Fruit fly (Drosophila melanogaster): ENCODE results near the gene skd.

The skd gene

DNA sequence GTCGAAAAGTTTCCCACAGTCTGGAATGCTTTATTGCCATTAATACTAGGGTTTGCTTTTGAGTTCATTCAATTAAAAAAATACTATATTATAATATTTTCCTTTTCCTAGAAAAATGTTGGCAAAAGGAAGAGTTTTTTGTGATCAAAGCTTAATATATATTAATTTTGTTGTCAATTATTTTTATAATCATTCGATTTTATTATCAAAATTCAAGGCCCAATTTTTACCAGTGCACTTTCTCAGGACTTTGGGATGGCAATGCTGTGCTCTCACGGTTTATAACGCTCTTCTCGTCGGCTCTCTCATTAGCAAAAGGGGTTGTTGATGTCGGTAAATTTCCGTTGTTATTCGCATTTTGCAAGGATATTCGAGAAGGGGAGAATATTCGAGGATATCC is 19.8 kb upstream of the skd start (continued):
- peak; percentile 69 for TF ChIP-seq CG14710 (tag; optimal IDR thresholded peaks at IDR 0.05)
- TF ChIP-seq CG7987 (GFP tag; optimal IDR thresholded peaks at IDR 0.05): no peak
- no peak for TF ChIP-seq CG3995 (GFP tag; optimal IDR thresholded peaks at IDR 0.05)
- no peak for TF ChIP-seq Hsf (GFP tag; optimal IDR thresholded peaks at IDR 0.05)
- no peak for TF ChIP-seq run (tag; optimal IDR thresholded peaks at IDR 0.05)
- no peak for TF ChIP-seq twi (tag; optimal IDR thresholded peaks at IDR 0.05)
- no peak for TF ChIP-seq CG7928 (GFP tag; optimal IDR thresholded peaks at IDR 0.05)
- no peak for TF ChIP-seq HHEX (GFP tag; optimal IDR thresholded peaks at IDR 0.05)
- TF ChIP-seq Eip74EF (GFP tag; optimal IDR thresholded peaks at IDR 0.05): no peak
- TF ChIP-seq CG17829 (tag; optimal IDR thresholded peaks at IDR 0.05): peak; percentile 73
- TF ChIP-seq Sry-β (GFP tag; optimal IDR thresholded peaks at IDR 0.05): no peak
- TF ChIP-seq Ets97D (GFP tag; optimal IDR thresholded peaks at IDR 0.05): no peak
- no peak for TF ChIP-seq sna (GFP tag; IDR thresholded peaks at IDR 0.05; ENCODE audit: partially characterized antibody)
- TF ChIP-seq Pdp1 (GFP tag; optimal IDR thresholded peaks at IDR 0.05): no peak
- no peak for TF ChIP-seq Nf-YA (GFP tag; IDR thresholded peaks at IDR 0.05)
- 0 out of 2 replicates have a peak, but pooled peaks have one; percentile 11 for TF ChIP-seq CG6689 (GFP tag; IDR thresholded peaks at IDR 0.05)
- TF ChIP-seq CG13775 (GFP tag; optimal IDR thresholded peaks at IDR 0.05): peak; percentile 50
- no peak for TF ChIP-seq CG12299 (tag; optimal IDR thresholded peaks at IDR 0.05)
- peak; percentile 49; the same call in 2 of the 3 replicates for TF ChIP-seq CG34422 (GFP tag; IDR thresholded peaks at IDR 0.05)
- TF ChIP-seq crol (GFP tag; IDR thresholded peaks at IDR 0.05): no peak
- peak; percentile 22 for TF ChIP-seq CG13424 (tag; optimal IDR thresholded peaks at IDR 0.05)
- peak; percentile 36 for TF ChIP-seq Sox102F (GFP tag; optimal IDR thresholded peaks at IDR 0.05)
- TF ChIP-seq unpg (GFP tag; optimal IDR thresholded peaks at IDR 0.05): peak; percentile 59
- peak; percentile 13 for TF ChIP-seq CG13296 (GFP tag; optimal IDR thresholded peaks at IDR 0.05)
- TF ChIP-seq Myb (GFP tag; optimal IDR thresholded peaks at IDR 0.05): no peak
- peak; percentile 78 for TF ChIP-seq dmrt11E (tag; optimal IDR thresholded peaks at IDR 0.05)
- no peak for TF ChIP-seq klu (GFP tag; IDR thresholded peaks at IDR 0.05)
- TF ChIP-seq H2.0 (GFP tag; IDR thresholded peaks at IDR 0.05): no peak
- TF ChIP-seq ara (GFP tag; IDR thresholded peaks at IDR 0.05): no peak
- TF ChIP-seq Drgx (GFP tag; IDR thresholded peaks at IDR 0.05): no peak
- no peak for TF ChIP-seq CG6791 (GFP tag; IDR thresholded peaks at IDR 0.05; ENCODE audit: partially characterized antibody)
- TF ChIP-seq CG32767 (GFP tag; IDR thresholded peaks at IDR 0.05): no peak
- TF ChIP-seq ro (GFP tag; IDR thresholded peaks at IDR 0.05): no peak
- TF ChIP-seq CG30020 (tag; optimal IDR thresholded peaks at IDR 0.05): no peak
- no peak for TF ChIP-seq zfh2 (GFP tag; optimal IDR thresholded peaks at IDR 0.05)
- TF ChIP-seq Sox100B (GFP tag; optimal IDR thresholded peaks at IDR 0.05): peak; percentile 28
- no peak for TF ChIP-seq Mes4 (GFP tag; optimal IDR thresholded peaks at IDR 0.05)
- no peak for TF ChIP-seq Bdp1 (GFP tag; optimal IDR thresholded peaks at IDR 0.05)
- no peak for TF ChIP-seq tio (GFP tag; optimal IDR thresholded peaks at IDR 0.05)
- TF ChIP-seq lmd (GFP tag; IDR thresholded peaks at IDR 0.05): no peak
- no peak for TF ChIP-seq kay (GFP tag; optimal IDR thresholded peaks at IDR 0.05)
- no peak for TF ChIP-seq Poxn (GFP tag; IDR thresholded peaks at IDR 0.05)
- TF ChIP-seq Lhr (GFP tag; optimal IDR thresholded peaks at IDR 0.05): no peak
- no peak for TF ChIP-seq CG4328 (GFP tag; optimal IDR thresholded peaks at IDR 0.05)
- peak; percentile 67 for TF ChIP-seq CG4424 (GFP tag; optimal IDR thresholded peaks at IDR 0.05)
- no peak for TF ChIP-seq CG9876 (GFP tag; optimal IDR thresholded peaks at IDR 0.05)
- TF ChIP-seq CG2129 (GFP tag; IDR thresholded peaks at IDR 0.05; ENCODE audit: partially characterized antibody): no peak
- TF ChIP-seq tna (GFP tag; IDR thresholded peaks at IDR 0.05; ENCODE audit: partially characterized antibody): no peak
- peak; percentile 63 for TF ChIP-seq CG8388 (GFP tag; optimal IDR thresholded peaks at IDR 0.05)
- TF ChIP-seq CG17361 (GFP tag; IDR thresholded peaks at IDR 0.05): 0 out of 3 replicates have a peak, but pooled peaks have one; percentile 23
- TF ChIP-seq vvl (GFP tag; IDR thresholded peaks at IDR 0.05): peak; percentile 14; the same call in 1 of the 2 replicates
